Worm (Caenorhabditis elegans) whole organism, L2 larva: ENCODE results near the gene srsx-28.

ENCODE experiments used
- R02D3.7 ChIP-seq: fragments of 150-350 bp; optimal IDR thresholded peaks from 2 replicates; lab custom pipeline; 2014; ENCODE audit warnings: missing biosample characterization, missing genetic modification characterization
- ama-1 ChIP-seq: fragments of 150-350 bp; optimal IDR thresholded peaks from 2 replicates; lab custom pipeline; 2018; ENCODE audit warnings: inconsistent platforms
- egl-27 ChIP-seq: sonication (generic microtip); optimal IDR thresholded peaks from 3 replicates; lab custom pipeline; 2017; ENCODE audit warnings: missing biosample characterization, missing genetic modification reagents, missing genetic modification characterization
- elt-3 ChIP-seq: sonication (generic microtip); optimal IDR thresholded peaks from 2 replicates; lab custom pipeline; 2017; ENCODE audit warnings: missing biosample characterization, missing genetic modification characterization
- lin-13 ChIP-seq: fragments of 150-350 bp; optimal IDR thresholded peaks from 2 replicates; lab custom pipeline; 2014; ENCODE audit warnings: missing biosample characterization, missing genetic modification reagents, missing genetic modification characterization
- lsy-2 ChIP-seq, 2 experiments: fragments of 150-350 bp in 1 of 2; sonication (generic microtip) in 1 of 2; optimal IDR thresholded peaks; 2 replicates each; lab custom pipeline; 2014 to 2017; ENCODE audit warnings: missing biosample characterization in 2 of 2, missing genetic modification characterization in 2 of 2
- nhr-12 ChIP-seq: fragments of 150-350 bp; optimal IDR thresholded peaks from 2 replicates; lab custom pipeline; 2014; ENCODE audit warnings: missing biosample characterization, missing genetic modification characterization
- nhr-25 ChIP-seq: fragments of 150-350 bp; sonication (generic microtip); optimal IDR thresholded peaks from 3 replicates; lab custom pipeline; 2014; ENCODE audit warnings: missing biosample characterization, missing genetic modification characterization
- nhr-77 ChIP-seq: fragments of 150-350 bp; optimal IDR thresholded peaks from 2 replicates; lab custom pipeline; 2014; ENCODE audit warnings: missing biosample characterization, missing genetic modification characterization
- snpc-4 ChIP-seq: fragments of 150-350 bp; optimal IDR thresholded peaks from 2 replicates; lab custom pipeline; 2014; ENCODE audit warnings: missing biosample characterization, missing genetic modification characterization
- unc-62 ChIP-seq: fragments of 150-350 bp; optimal IDR thresholded peaks from 2 replicates; lab custom pipeline; 2014; ENCODE audit warnings: missing biosample characterization, missing genetic modification reagents, missing genetic modification characterization
- ztf-11 ChIP-seq: sonication (generic microtip); optimal IDR thresholded peaks from 2 replicates; lab custom pipeline; 2017; ENCODE audit warnings: missing biosample characterization, missing genetic modification characterization

DNA sequence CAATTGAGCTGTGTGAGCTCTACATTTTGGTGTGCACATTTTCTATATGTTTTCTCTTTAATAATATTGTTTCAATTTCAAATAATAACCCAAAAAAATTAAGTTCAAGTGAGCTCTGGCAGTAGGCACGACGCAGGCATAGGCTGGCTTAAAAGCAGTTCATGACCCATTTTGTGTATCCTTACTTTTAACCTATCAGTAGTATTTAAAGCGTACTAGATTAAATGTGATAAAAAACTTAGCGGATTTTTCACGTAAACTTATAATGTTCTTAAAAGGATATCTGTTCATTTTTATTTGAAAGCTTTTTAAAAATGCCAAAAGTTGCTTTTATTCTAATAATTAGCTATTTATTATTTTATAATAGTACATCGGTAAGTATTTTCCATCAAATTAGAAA, 29.1 kb upstream of the srsx-28 start, which contains the start of gene C08B6.6:
- TF ChIP-seq lin-13 (GFP tag; lab: Kevin White, UChicago) (no peak), ama-1 (no peak), nhr-25 (no peak), nhr-12 (tag; lab: Kevin White, UChicago) (no peak), ztf-11 (no peak), elt-3 (tag; lab: Kevin White, UChicago) (no peak), R02D3.7 (tag; lab: Kevin White, UChicago) (no peak), snpc-4 (tag; lab: Kevin White, UChicago) (no peak), nhr-77 (tag; lab: Kevin White, UChicago) (no peak), lsy-2 (tag; optimal IDR thresholded peaks at IDR 0.05; lab: Kevin White, UChicago) (no peak), unc-62 (no peak), egl-27 (tag; lab: Kevin White, UChicago) (no peak)
